Fruit fly (Drosophila melanogaster) whole organism, adult: ENCODE measurements around the gene CG42826.

Experiments used
- CG14711 ChIP-seq: fragments of 200-800 bp; sonication (Bioruptor generic); optimal IDR thresholded peaks from 2 replicates; lab custom pipeline; 2018; ENCODE audit warnings: missing biosample characterization, mild to moderate bottlenecking, missing genetic modification characterization, moderate library complexity
- Crg-1 ChIP-seq: fragments of 200-800 bp; sonication (Bioruptor generic); optimal IDR thresholded peaks from 2 replicates; lab custom pipeline; 2016; ENCODE audit warnings: missing biosample characterization, missing genetic modification characterization
- Mnt ChIP-seq: fragments of 200-800 bp; sonication (Bioruptor generic); optimal IDR thresholded peaks from 2 replicates; lab custom pipeline; 2016; ENCODE audit warnings: missing biosample characterization, mild to moderate bottlenecking, missing genetic modification characterization
- ovo ChIP-seq: fragments of 200-800 bp; sonication (Bioruptor generic); optimal IDR thresholded peaks from 2 replicates; lab custom pipeline; 2016; ENCODE audit warnings: missing biosample characterization, missing genetic modification characterization

dm6 chr3L:10078551-10078950, 22.1 kb downstream of the CG42826 start:
- TF ChIP-seq CG14711 (no peak), Crg-1 (GFP tag; lab: Kevin White, UChicago) (no peak), Mnt (GFP tag; lab: Kevin White, UChicago) (no peak), ovo (GFP tag; lab: Kevin White, UChicago) (no peak)
